Fruit fly (Drosophila melanogaster) whole organism, embryonic: Measurements from ENCODE around the gene sti.
A peak's percentile ranks its signal among the peaks of the same experiment; 100 is the strongest.

Experiments
- Aef1 ChIP-seq: fragments of 200-800 bp; sonication (Bioruptor generic); IDR thresholded peaks from 3 replicates; pipeline ENCODE4 v1.3.6; 2022; ENCODE audit warnings: missing biosample characterization, missing genetic modification characterization
- CG10321 ChIP-seq: fragments of 200-800 bp; sonication (Bioruptor generic); IDR thresholded peaks from 2 replicates; pipeline ENCODE4 v1.3.6; 2022; ENCODE audit warnings: missing biosample characterization, missing genetic modification characterization
- CG10565 ChIP-seq: fragments of 200-800 bp; sonication (Bioruptor generic); optimal IDR thresholded peaks from 3 replicates; lab custom pipeline; 2016; ENCODE audit warnings: missing biosample characterization, mild to moderate bottlenecking, missing genetic modification characterization
- CG10959 ChIP-seq: fragments of 200-800 bp; sonication (Bioruptor generic); IDR thresholded peaks from 2 replicates; pipeline ENCODE4 v1.3.6; 2022; ENCODE audit warnings: missing biosample characterization, missing genetic modification characterization
- CG11093 ChIP-seq: fragments of 200-800 bp; sonication (Bioruptor generic); IDR thresholded peaks from 3 replicates; pipeline ENCODE4 v1.3.6; 2022; ENCODE audit warnings: missing biosample characterization, missing genetic modification characterization
- CG11247 ChIP-seq: fragments of 200-800 bp; sonication (Bioruptor generic); IDR thresholded peaks from 2 replicates; pipeline ENCODE4 v1.3.6; 2022; ENCODE audit warnings: missing biosample characterization, missing genetic modification characterization
- CG11456 ChIP-seq: fragments of 200-800 bp; sonication (Bioruptor generic); IDR thresholded peaks from 3 replicates; pipeline ENCODE4 v1.3.6; 2022; ENCODE audit warnings: missing biosample characterization, missing genetic modification characterization
- CG11695 ChIP-seq: fragments of 200-800 bp; sonication (Bioruptor generic); IDR thresholded peaks from 3 replicates; pipeline ENCODE4 v1.3.6; 2022; ENCODE audit warnings: missing biosample characterization, missing genetic modification characterization
- CG12659 ChIP-seq: fragments of 200-800 bp; sonication (Bioruptor generic); optimal IDR thresholded peaks from 3 replicates; lab custom pipeline; 2017; ENCODE audit warnings: mild to moderate bottlenecking, missing biosample characterization, missing genetic modification reagents, missing genetic modification characterization
- CG12942 ChIP-seq: fragments of 200-800 bp; sonication (Bioruptor generic); optimal IDR thresholded peaks from 3 replicates; lab custom pipeline; 2016; ENCODE audit warnings: missing biosample characterization, missing genetic modification characterization
- CG14014 ChIP-seq: fragments of 200-800 bp; sonication (Bioruptor generic); IDR thresholded peaks from 2 replicates; pipeline ENCODE4 v1.3.6; 2022; ENCODE audit warnings: missing biosample characterization, missing genetic modification characterization
- CG15073 ChIP-seq: fragments of 200-800 bp; sonication (Bioruptor generic); optimal IDR thresholded peaks from 2 replicates; lab custom pipeline; 2016; ENCODE audit warnings: missing biosample characterization, missing genetic modification characterization
- CG15269 ChIP-seq: fragments of 200-800 bp; sonication (Bioruptor generic); optimal IDR thresholded peaks from 2 replicates; lab custom pipeline; 2018; ENCODE audit warnings: missing biosample characterization, mild to moderate bottlenecking, missing genetic modification characterization, moderate library complexity
- CG15479 ChIP-seq: fragments of 200-800 bp; sonication (Bioruptor generic); optimal IDR thresholded peaks from 3 replicates; lab custom pipeline; 2019; ENCODE audit warnings: missing biosample characterization, mild to moderate bottlenecking, missing genetic modification characterization, moderate library complexity
- CG16863 ChIP-seq: fragments of 200-800 bp; sonication (Bioruptor generic); optimal IDR thresholded peaks from 3 replicates; lab custom pipeline; 2016; ENCODE audit warnings: missing biosample characterization, missing genetic modification characterization
- CG17359 ChIP-seq: fragments of 200-800 bp; sonication (Bioruptor generic); optimal IDR thresholded peaks from 3 replicates; lab custom pipeline; 2018; ENCODE audit warnings: missing biosample characterization, mild to moderate bottlenecking, missing genetic modification characterization, moderate library complexity
- CG32767 ChIP-seq: fragments of 200-800 bp; sonication (Bioruptor generic); IDR thresholded peaks from 2 replicates; pipeline ENCODE4 v1.3.6; 2022; ENCODE audit warnings: missing biosample characterization, missing genetic modification characterization
- CG34422 ChIP-seq: fragments of 200-800 bp; sonication (Bioruptor generic); IDR thresholded peaks from 3 replicates; pipeline ENCODE4 v1.3.6; 2022; ENCODE audit warnings: missing biosample characterization, missing genetic modification characterization
- CG5180 ChIP-seq: fragments of 200-800 bp; sonication (Bioruptor generic); optimal IDR thresholded peaks from 3 replicates; lab custom pipeline; 2017; ENCODE audit warnings: missing biosample characterization, missing genetic modification characterization, mild to moderate bottlenecking, moderate library complexity, missing genetic modification reagents
- CG5953 ChIP-seq: fragments of 200-800 bp; sonication (Bioruptor generic); IDR thresholded peaks from 2 replicates; pipeline ENCODE4 v1.3.6; 2022; ENCODE audit warnings: missing biosample characterization, missing genetic modification characterization
- CG6254 ChIP-seq: fragments of 200-800 bp; sonication (Bioruptor generic); optimal IDR thresholded peaks from 3 replicates; lab custom pipeline; 2017; ENCODE audit warnings: mild to moderate bottlenecking, missing biosample characterization, missing genetic modification reagents, missing genetic modification characterization
- CG7839 ChIP-seq: fragments of 200-800 bp; sonication (Bioruptor generic); optimal IDR thresholded peaks from 3 replicates; lab custom pipeline; 2018; ENCODE audit warnings: missing biosample characterization, mild to moderate bottlenecking, missing genetic modification characterization, moderate library complexity
- CTCF ChIP-seq: fragments of 200-800 bp; sonication (Bioruptor generic); optimal IDR thresholded peaks from 2 replicates; lab custom pipeline; 2017; ENCODE audit warnings: missing biosample characterization, mild to moderate bottlenecking, missing genetic modification characterization, moderate library complexity
- Chrac-16 ChIP-seq: fragments of 200-800 bp; sonication (Bioruptor generic); optimal IDR thresholded peaks from 3 replicates; lab custom pipeline; 2016; ENCODE audit warnings: missing biosample characterization, missing genetic modification characterization
- Dip3 ChIP-seq: fragments of 200-800 bp; sonication (Bioruptor generic); optimal IDR thresholded peaks from 3 replicates; lab custom pipeline; 2016; ENCODE audit warnings: missing biosample characterization, missing genetic modification characterization
- Drgx ChIP-seq: fragments of 200-800 bp; sonication (Bioruptor generic); IDR thresholded peaks from 2 replicates; pipeline ENCODE4 v1.3.6; 2022; ENCODE audit warnings: missing biosample characterization, missing genetic modification characterization
- HLH54F ChIP-seq: fragments of 200-800 bp; sonication (Bioruptor generic); optimal IDR thresholded peaks from 3 replicates; lab custom pipeline; 2016; ENCODE audit warnings: missing biosample characterization, missing genetic modification characterization
- HLHmδ ChIP-seq: fragments of 200-800 bp; sonication (Bioruptor generic); optimal IDR thresholded peaks from 2 replicates; lab custom pipeline; 2018; ENCODE audit warnings: missing biosample characterization, mild to moderate bottlenecking, missing genetic modification characterization, moderate library complexity
- HmgZ ChIP-seq: fragments of 200-800 bp; sonication (Bioruptor generic); optimal IDR thresholded peaks from 2 replicates; lab custom pipeline; 2018; ENCODE audit warnings: missing biosample characterization, mild to moderate bottlenecking, missing genetic modification characterization
- Lim3 ChIP-seq: fragments of 200-800 bp; sonication (Bioruptor generic); IDR thresholded peaks from 2 replicates; pipeline ENCODE4 v1.3.6; 2022; ENCODE audit warnings: missing biosample characterization, missing genetic modification characterization
- MESR4 ChIP-seq: fragments of 200-800 bp; sonication (Bioruptor generic); optimal IDR thresholded peaks from 2 replicates; lab custom pipeline; 2018; ENCODE audit warnings: missing biosample characterization, mild to moderate bottlenecking, missing genetic modification characterization, moderate library complexity
- Med ChIP-seq: fragments of 200-800 bp; sonication (Bioruptor generic); peaks from one replicate; lab custom pipeline; 2016; ENCODE audit warnings: missing biosample characterization, missing genetic modification characterization, mild to moderate bottlenecking, inconsistent platforms, moderate library complexity
- Myb ChIP-seq: fragments of 200-800 bp; sonication (Bioruptor generic); optimal IDR thresholded peaks from 2 replicates; lab custom pipeline; 2016; ENCODE audit warnings: missing biosample characterization, missing genetic modification characterization
- Nf-YA ChIP-seq: fragments of 200-800 bp; sonication (Bioruptor generic); IDR thresholded peaks from 2 replicates; pipeline ENCODE4 v1.3.6; 2022; ENCODE audit warnings: missing biosample characterization, missing genetic modification characterization
- Nf-YC ChIP-seq: fragments of 200-800 bp; optimal IDR thresholded peaks from 3 replicates; lab custom pipeline; 2019; ENCODE audit warnings: missing biosample characterization, mild to moderate bottlenecking, missing genetic modification characterization, moderate library complexity
- PHDP ChIP-seq: fragments of 200-800 bp; sonication (Bioruptor generic); optimal IDR thresholded peaks from 3 replicates; lab custom pipeline; 2018; ENCODE audit warnings: missing biosample characterization, mild to moderate bottlenecking, missing genetic modification characterization, moderate library complexity
- Rfx ChIP-seq: fragments of 200-800 bp; sonication (Bioruptor generic); IDR thresholded peaks from 2 replicates; pipeline ENCODE4 v1.3.6; 2022; ENCODE audit warnings: missing biosample characterization, missing genetic modification characterization
- chif ChIP-seq, 2 experiments: fragments of 200-800 bp; sonication (Bioruptor generic); optimal IDR thresholded peaks; 3 replicates each; lab custom pipeline; 2016; ENCODE audit warnings: missing biosample characterization in 2 of 2, missing genetic modification characterization in 2 of 2
- gcm2 ChIP-seq: fragments of 200-800 bp; sonication (Bioruptor generic); optimal IDR thresholded peaks from 2 replicates; lab custom pipeline; 2016; ENCODE audit warnings: missing biosample characterization, missing genetic modification characterization
- inv ChIP-seq: fragments of 200-800 bp; sonication (Bioruptor generic); IDR thresholded peaks from 2 replicates; pipeline ENCODE4 v1.3.6; 2022; ENCODE audit warnings: missing biosample characterization, missing genetic modification characterization; ENCODE audit not compliant: partially characterized antibody
- knrl ChIP-seq: fragments of 200-800 bp; sonication (Bioruptor generic); IDR thresholded peaks from 3 replicates; pipeline ENCODE4 v1.3.6; 2022; ENCODE audit warnings: missing biosample characterization, missing genetic modification characterization; ENCODE audit not compliant: partially characterized antibody
- lab ChIP-seq: fragments of 200-800 bp; sonication (Bioruptor generic); optimal IDR thresholded peaks from 3 replicates; lab custom pipeline; 2017; ENCODE audit warnings: missing biosample characterization, missing genetic modification characterization, mild to moderate bottlenecking, moderate library complexity, missing genetic modification reagents
- luna ChIP-seq: fragments of 200-800 bp; sonication (Bioruptor generic); optimal IDR thresholded peaks from 2 replicates; lab custom pipeline; 2016; ENCODE audit warnings: missing biosample characterization, missing genetic modification characterization
- nom ChIP-seq: fragments of 200-800 bp; sonication (Bioruptor generic); optimal IDR thresholded peaks from 2 replicates; lab custom pipeline; 2017; ENCODE audit warnings: missing biosample characterization, missing genetic modification characterization, mild to moderate bottlenecking, moderate library complexity, missing genetic modification reagents
- pb ChIP-seq: fragments of 200-800 bp; sonication (Bioruptor generic); optimal IDR thresholded peaks from 3 replicates; lab custom pipeline; 2016; ENCODE audit warnings: missing biosample characterization, missing genetic modification characterization
- pzg ChIP-seq: fragments of 200-800 bp; sonication (Bioruptor generic); optimal IDR thresholded peaks from 3 replicates; lab custom pipeline; 2018; ENCODE audit warnings: missing biosample characterization, mild to moderate bottlenecking, missing genetic modification characterization, moderate library complexity
- sens-2 ChIP-seq: fragments of 200-800 bp; sonication (Bioruptor generic); IDR thresholded peaks from 2 replicates; pipeline ENCODE4 v1.3.6; 2022; ENCODE audit warnings: missing biosample characterization, missing genetic modification characterization
- sqz ChIP-seq: fragments of 200-800 bp; sonication (Bioruptor generic); optimal IDR thresholded peaks from 3 replicates; lab custom pipeline; 2018; ENCODE audit warnings: missing biosample characterization, mild to moderate bottlenecking, missing genetic modification characterization
- usp ChIP-seq: fragments of >200 bp; optimal IDR thresholded peaks from 2 replicates; lab custom pipeline; 2017; ENCODE audit warnings: missing biosample characterization, missing genetic modification characterization
- wor ChIP-seq: fragments of 200-800 bp; sonication (Bioruptor generic); IDR thresholded peaks from 2 replicates; pipeline ENCODE4 v1.3.6; 2022; ENCODE audit warnings: missing biosample characterization, missing genetic modification characterization

Gene sti

DNA sequence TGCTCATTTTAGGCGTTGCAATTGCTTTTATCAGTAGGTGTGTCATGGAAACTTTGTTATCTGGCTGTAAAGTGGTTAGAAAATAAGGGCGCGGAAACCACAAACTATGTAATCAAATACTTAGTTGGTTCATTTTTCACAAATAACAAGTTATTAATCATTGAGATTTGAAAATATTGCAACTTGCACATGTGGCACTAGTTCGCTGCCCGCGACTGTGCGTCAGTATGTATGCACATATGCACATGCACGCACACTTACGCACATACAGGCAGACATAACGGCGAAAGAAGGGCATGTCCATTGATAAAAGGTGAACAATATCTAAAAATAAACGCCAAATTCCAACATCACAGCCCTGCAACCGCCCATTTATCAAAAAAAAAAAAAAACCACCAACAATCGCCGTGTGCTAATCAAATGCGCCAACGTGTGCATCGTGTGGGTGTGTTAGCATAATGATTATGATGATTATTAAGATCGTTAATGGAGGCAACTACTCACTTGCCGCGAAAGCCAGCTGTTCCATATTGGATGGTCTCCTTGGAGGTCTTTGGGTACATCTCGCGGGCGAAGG is 14.9 kb upstream of the sti start (continued):
- TF ChIP-seq Chrac-16 (GFP tag; lab: Kevin White, UChicago) = peak; percentile 13
- TF ChIP-seq CG14014 (GFP tag; lab: Robert Waterston, UW) = 0 out of 2 replicates have a peak, but pooled peaks have one; percentile 35
- TF ChIP-seq CG7839 = peak; percentile 51
- no peak for TF ChIP-seq pb (GFP tag; lab: Kevin White, UChicago)
- peak; percentile 58; the same call in 1 of the 2 replicates for TF ChIP-seq CG32767 (GFP tag; lab: Robert Waterston, UW)
- TF ChIP-seq knrl = no peak
- peak; percentile 47 for TF ChIP-seq CG11695 (GFP tag; lab: Robert Waterston, UW)
- TF ChIP-seq sqz (GFP tag; lab: Kevin White, UChicago) = peak; percentile 55
- TF ChIP-seq luna (GFP tag; lab: Kevin White, UChicago) = no peak
- TF ChIP-seq CG12659 (GFP tag; lab: Kevin White, UChicago) = peak; percentile 21
- TF ChIP-seq Nf-YC (tag; lab: Kevin White, UChicago) = peak; percentile 19
- no peak for TF ChIP-seq CG5953 (GFP tag; lab: Robert Waterston, UW)
- TF ChIP-seq Lim3 (GFP tag; lab: Robert Waterston, UW) = no peak
- TF ChIP-seq Rfx (GFP tag; lab: Robert Waterston, UW) = 0 out of 2 replicates have a peak, but pooled peaks have one; percentile 24
- TF ChIP-seq CG15073 (GFP tag; lab: Kevin White, UChicago) = no peak
- peak; percentile 9 for TF ChIP-seq CG12942 (GFP tag; lab: Kevin White, UChicago)
- no peak for TF ChIP-seq CG10565 (GFP tag; lab: Kevin White, UChicago)
- no peak for TF ChIP-seq Myb (GFP tag; lab: Kevin White, UChicago)
- TF ChIP-seq CTCF (GFP tag; lab: Kevin White, UChicago) = peak; percentile 15
- TF ChIP-seq Nf-YA (GFP tag; lab: Robert Waterston, UW) = no peak
- TF ChIP-seq chif (GFP tag; optimal IDR thresholded peaks at IDR 0.05; lab: Kevin White, UChicago) = peak; percentile 17 to 25
- 0 out of 2 replicates have a peak, but pooled peaks have one; percentile 25 for TF ChIP-seq wor (GFP tag; lab: Robert Waterston, UW)
- peak; percentile 60 for TF ChIP-seq lab (GFP tag; lab: Kevin White, UChicago)
- TF ChIP-seq CG15269 = peak; percentile 46
- TF ChIP-seq inv (GFP tag; lab: Robert Waterston, UW) = no peak
- no peak for TF ChIP-seq pzg (GFP tag; lab: Kevin White, UChicago)
- TF ChIP-seq CG11093 = no peak
- TF ChIP-seq usp (GFP tag; lab: Kevin White, UChicago) = no peak
- TF ChIP-seq CG6254 (GFP tag; lab: Kevin White, UChicago) = no peak
- no peak for TF ChIP-seq CG10959 (GFP tag; lab: Robert Waterston, UW)
- no peak for TF ChIP-seq HmgZ (tag; lab: Kevin White, UChicago)
- 0 out of 2 replicates have a peak, but pooled peaks have one; percentile 43 for TF ChIP-seq CG11247
- TF ChIP-seq CG11456 (GFP tag; lab: Robert Waterston, UW) = peak; percentile 70; the same call in 2 of the 3 replicates
- no peak for TF ChIP-seq gcm2
- no peak for TF ChIP-seq HLH54F
- 0 out of 3 replicates have a peak, but pooled peaks have one; percentile 34 for TF ChIP-seq Aef1 (GFP tag; lab: Robert Waterston, UW)
- TF ChIP-seq Drgx (GFP tag; lab: Robert Waterston, UW) = peak; percentile 69; the same call in 1 of the 2 replicates
- TF ChIP-seq CG17359 = peak; percentile 70
- peak; percentile 25 for TF ChIP-seq CG5180 (GFP tag; lab: Kevin White, UChicago)
- peak; percentile 16 for TF ChIP-seq Dip3 (GFP tag; lab: Kevin White, UChicago)
- peak; percentile 88 for TF ChIP-seq Med (GFP tag; lab: Kevin White, UChicago)
- TF ChIP-seq CG16863 (GFP tag; lab: Kevin White, UChicago) = peak; percentile 6
- peak; percentile 44; the same call in 2 of the 3 replicates for TF ChIP-seq CG34422 (GFP tag; lab: Robert Waterston, UW)
- no peak for TF ChIP-seq HLHmδ (GFP tag; lab: Kevin White, UChicago)
- TF ChIP-seq nom = peak; percentile 22
- peak; percentile 48 for TF ChIP-seq PHDP (tag; lab: Kevin White, UChicago)
- TF ChIP-seq CG10321 = 0 out of 2 replicates have a peak, but pooled peaks have one; percentile 11
- TF ChIP-seq CG15479 (GFP tag; lab: Kevin White, UChicago) = no peak
- TF ChIP-seq MESR4 = peak; percentile 31
- TF ChIP-seq sens-2 = 0 out of 2 replicates have a peak, but pooled peaks have one; percentile 19
